Worm (Caenorhabditis elegans) whole organism, L4/young adult: ENCODE data around the gene Y46G5A.36.

Source experiments
- W03F9.2 ChIP-seq: fragments of 150-350 bp; optimal IDR thresholded peaks from 2 replicates; lab custom pipeline; 2014; ENCODE audit warnings: missing biosample characterization, missing genetic modification characterization
- him-1 ChIP-seq: sonication (generic microtip); optimal IDR thresholded peaks from 2 replicates; lab custom pipeline; 2016; ENCODE audit warnings: missing genotype, missing genetic modification reagents, missing genetic modification characterization, missing compliant biosample characterization

- TF ChIP-seq him-1 = no peak
- TF ChIP-seq W03F9.2 = no peak
Observed at ce11 chrII:12795188-12795587, 28.3 kb upstream of the Y46G5A.36 start.
